Fruit fly (Drosophila melanogaster) whole organism: ENCODE results near the gene inaF-C.

Experiments
- CG8478 ChIP-seq: fragments of >200 bp; optimal IDR thresholded peaks from 2 replicates; lab custom pipeline; 2018; ENCODE audit warnings: inconsistent platforms
- pan ChIP-seq: fragments of >200 bp; optimal IDR thresholded peaks from 2 replicates; lab custom pipeline; 2017
- psq ChIP-seq: fragments of >200 bp; optimal IDR thresholded peaks from 2 replicates; lab custom pipeline; 2017

dm6 chrX:11683480-11683879 is 48.1 kb downstream of the inaF-C start:
- no peak for TF ChIP-seq pan (lab: Kevin White, UChicago)
- TF ChIP-seq CG8478 (lab: Kevin White, UChicago), result no peak
- no peak for TF ChIP-seq psq
